Worm (Caenorhabditis elegans): ENCODE results near the gene Y37D8A.19.

DNA sequence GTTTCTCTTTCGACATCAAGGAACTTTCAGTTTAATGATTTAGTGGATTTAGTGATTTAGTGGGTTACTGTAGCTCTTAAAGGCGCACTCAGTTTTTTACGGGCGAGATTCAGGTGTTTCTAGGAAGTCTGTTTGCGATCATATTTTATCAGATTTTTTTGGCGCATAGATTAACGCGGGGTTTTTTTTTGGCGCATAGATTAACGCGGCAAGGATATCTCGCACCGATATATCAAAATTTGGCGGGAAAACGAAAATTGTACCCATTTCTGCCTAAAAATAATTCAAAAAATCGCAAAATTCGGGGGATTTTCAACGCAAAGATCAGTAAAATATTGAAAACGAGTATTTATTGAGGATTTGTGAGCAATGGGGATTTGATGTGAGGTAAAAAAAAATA lies 49.0 kb upstream of the Y37D8A.19 start:
- TF ChIP-seq dpl-1 (GFP tag; optimal IDR thresholded peaks at IDR 0.05) (peak; percentile 11), C06A6.2 (GFP tag; conservative IDR thresholded peaks at IDR 0.05) (no peak), unc-62 (GFP tag; optimal IDR thresholded peaks at IDR 0.05) (no peak), lin-54 (GFP tag; optimal IDR thresholded peaks at IDR 0.05) (no peak), madf-6 (GFP tag; IDR thresholded peaks at IDR 0.05) (peak; percentile 78), snpc-4 (GFP tag; optimal IDR thresholded peaks at IDR 0.05) (no peak), snpc-4 (tag; optimal IDR thresholded peaks at IDR 0.05) (no peak), rcor-1 (GFP tag; IDR thresholded peaks at IDR 0.05) (no peak), nhr-27 (tag; optimal IDR thresholded peaks at IDR 0.05) (no peak), snpc-1.1 (tag; optimal IDR thresholded peaks at IDR 0.05; ENCODE audit: insufficient read depth) (no peak), snpc-1.3 (tag; optimal IDR thresholded peaks at IDR 0.05; ENCODE audit: insufficient read depth) (no peak), mxl-1 (tag; optimal IDR thresholded peaks at IDR 0.05) (no peak), F57C9.4 (tag; optimal IDR thresholded peaks at IDR 0.05) (no peak), F49E8.2 (tag; optimal IDR thresholded peaks at IDR 0.05; ENCODE audit: insufficient read depth) (no peak), F57A8.1 (GFP tag; optimal IDR thresholded peaks at IDR 0.05) (no peak)

Data from whole organism, young adult.